Fruit fly (Drosophila melanogaster): ENCODE data around the gene CG34377.
A peak's percentile ranks its signal among the peaks of the same experiment; 100 is the strongest.

Gene CG34377

dm6 chr3R:22328665-22329350 is 4.9 kb upstream of the CG34377 start, which contains the start of gene CG7080 (continued):
- TF ChIP-seq CG10147 (GFP tag; optimal IDR thresholded peaks at IDR 0.05) = no peak
- TF ChIP-seq Bgb (GFP tag; IDR thresholded peaks at IDR 0.05; ENCODE audit: partially characterized antibody) = no peak
- no peak; the same call in 1 of the 2 replicates for TF ChIP-seq CG10366 (GFP tag; IDR thresholded peaks at IDR 0.05)
- no peak for TF ChIP-seq CG8290 (GFP tag; optimal IDR thresholded peaks at IDR 0.05)
- no peak for TF ChIP-seq CG8290 (tag; optimal IDR thresholded peaks at IDR 0.05)
- TF ChIP-seq Scr (GFP tag; IDR thresholded peaks at IDR 0.05; ENCODE audit: partially characterized antibody) = no peak
- TF ChIP-seq Lpt (GFP tag; optimal IDR thresholded peaks at IDR 0.05) = no peak
- no peak for TF ChIP-seq chinmo (GFP tag; IDR thresholded peaks at IDR 0.05; ENCODE audit: partially characterized antibody)
- peak; percentile 50 for TF ChIP-seq fd96Cb (tag; optimal IDR thresholded peaks at IDR 0.05)
- TF ChIP-seq bab2 (GFP tag; optimal IDR thresholded peaks at IDR 0.05) = no peak
- no peak for TF ChIP-seq CG4854 (GFP tag; optimal IDR thresholded peaks at IDR 0.05)
- no peak for TF ChIP-seq fu2 (GFP tag; optimal IDR thresholded peaks at IDR 0.05)
- TF ChIP-seq CG17802 (tag; optimal IDR thresholded peaks at IDR 0.05) = no peak
- TF ChIP-seq CG18262 (tag; optimal IDR thresholded peaks at IDR 0.05) = peak; percentile 31
- TF ChIP-seq CG12769 (tag; optimal IDR thresholded peaks at IDR 0.05) = no peak
- TF ChIP-seq CG13424 (tag; optimal IDR thresholded peaks at IDR 0.05) = peak; percentile 34
- no peak for TF ChIP-seq CG2116 (GFP tag; optimal IDR thresholded peaks at IDR 0.05)
- no peak for TF ChIP-seq CG6683 (GFP tag; optimal IDR thresholded peaks at IDR 0.05)
- no peak for TF ChIP-seq mam (GFP tag; optimal IDR thresholded peaks at IDR 0.05)
- TF ChIP-seq B-H2 (GFP tag; optimal IDR thresholded peaks at IDR 0.05) = no peak
- TF ChIP-seq Doc3 (GFP tag; IDR thresholded peaks at IDR 0.05; ENCODE audit: partially characterized antibody) = no peak
- TF ChIP-seq hkb (optimal IDR thresholded peaks at IDR 0.05) = no peak
- TF ChIP-seq hkb (GFP tag; IDR thresholded peaks at IDR 0.05) = no peak
- no peak for TF ChIP-seq CG15601 (tag; optimal IDR thresholded peaks at IDR 0.05)
- no peak for TF ChIP-seq chn (GFP tag; optimal IDR thresholded peaks at IDR 0.05)
- TF ChIP-seq dan (GFP tag; IDR thresholded peaks at IDR 0.05) = no peak
- TF ChIP-seq dimm (GFP tag; IDR thresholded peaks at IDR 0.05) = no peak
- no peak for TF ChIP-seq CG11560 (tag; IDR thresholded peaks at IDR 0.05)
- TF ChIP-seq CG31388 (GFP tag; optimal IDR thresholded peaks at IDR 0.05) = no peak
- TF ChIP-seq grau (tag; optimal IDR thresholded peaks at IDR 0.05) = no peak
- no peak for TF ChIP-seq CG34422 (GFP tag; IDR thresholded peaks at IDR 0.05)
- no peak for TF ChIP-seq CG13775 (GFP tag; optimal IDR thresholded peaks at IDR 0.05)
- no peak for TF ChIP-seq CG13123 (GFP tag; optimal IDR thresholded peaks at IDR 0.05)
- peak; percentile 29 for TF ChIP-seq CG30403 (GFP tag; optimal IDR thresholded peaks at IDR 0.05)
- no peak for TF ChIP-seq yki (optimal IDR thresholded peaks at IDR 0.05)
- no peak for TF ChIP-seq CG3838 (GFP tag; optimal IDR thresholded peaks at IDR 0.05)
- TF ChIP-seq gro (GFP tag; optimal IDR thresholded peaks at IDR 0.05) = no peak
- TF ChIP-seq wdn (GFP tag; IDR thresholded peaks at IDR 0.05) = no peak
- TF ChIP-seq CG3726 (GFP tag; IDR thresholded peaks at IDR 0.05) = no peak
- TF ChIP-seq CG1603 (tag; optimal IDR thresholded peaks at IDR 0.05) = peak; percentile 48
- peak; percentile 27; the same call in 1 of the 2 replicates for TF ChIP-seq HLH3B (GFP tag; IDR thresholded peaks at IDR 0.05)
- TF ChIP-seq CG8924 (tag; optimal IDR thresholded peaks at IDR 0.05) = no peak
- TF ChIP-seq zen (tag; optimal IDR thresholded peaks at IDR 0.05) = no peak
- TF ChIP-seq lab (GFP tag; optimal IDR thresholded peaks at IDR 0.05) = no peak
- TF ChIP-seq CG3163 (GFP tag; optimal IDR thresholded peaks at IDR 0.05) = no peak
- no peak for TF ChIP-seq CG15514 (GFP tag; optimal IDR thresholded peaks at IDR 0.05)
- TF ChIP-seq CG12104 (GFP tag; optimal IDR thresholded peaks at IDR 0.05) = no peak
- TF ChIP-seq CG43689 (GFP tag; IDR thresholded peaks at IDR 0.05) = no peak
- no peak for TF ChIP-seq CG4617 (GFP tag; optimal IDR thresholded peaks at IDR 0.05; ENCODE audit: borderline replicate concordance)
- 0 out of 2 replicates have a peak, but pooled peaks have one; percentile 25 for TF ChIP-seq sisA (GFP tag; IDR thresholded peaks at IDR 0.05)
- TF ChIP-seq amos (GFP tag; IDR thresholded peaks at IDR 0.05; ENCODE audit: partially characterized antibody) = no peak
